Fruit fly (Drosophila melanogaster) whole organism, adult: ENCODE results near the gene Svil.

ENCODE experiments used
- CG12768 ChIP-seq: fragments of 200-800 bp; sonication (Bioruptor generic); optimal IDR thresholded peaks from 2 replicates; lab custom pipeline; 2017; ENCODE audit warnings: missing biosample characterization, missing genetic modification characterization, mild to moderate bottlenecking, moderate library complexity, missing genetic modification reagents
- CG14711 ChIP-seq: fragments of 200-800 bp; sonication (Bioruptor generic); optimal IDR thresholded peaks from 2 replicates; lab custom pipeline; 2018; ENCODE audit warnings: missing biosample characterization, mild to moderate bottlenecking, missing genetic modification characterization, moderate library complexity
- CG33017 ChIP-seq: fragments of 200-800 bp; sonication (Bioruptor generic); optimal IDR thresholded peaks from 2 replicates; lab custom pipeline; 2018; ENCODE audit warnings: missing biosample characterization, mild to moderate bottlenecking, missing genetic modification characterization, moderate library complexity
- CG5204 ChIP-seq: fragments of 200-800 bp; sonication (Bioruptor generic); optimal IDR thresholded peaks from 2 replicates; lab custom pipeline; 2016; ENCODE audit warnings: missing biosample characterization, missing genetic modification characterization
- CG7045 ChIP-seq: fragments of 200-800 bp; sonication (Bioruptor generic); optimal IDR thresholded peaks from 2 replicates; lab custom pipeline; 2017; ENCODE audit warnings: missing biosample characterization, mild to moderate bottlenecking, missing genetic modification characterization
- CG7101 ChIP-seq: fragments of 200-800 bp; sonication (Bioruptor generic); optimal IDR thresholded peaks from 2 replicates; lab custom pipeline; 2018; ENCODE audit warnings: missing biosample characterization, mild to moderate bottlenecking, missing genetic modification characterization, moderate library complexity
- Crg-1 ChIP-seq: fragments of 200-800 bp; sonication (Bioruptor generic); optimal IDR thresholded peaks from 2 replicates; lab custom pipeline; 2016; ENCODE audit warnings: missing biosample characterization, missing genetic modification characterization
- Mnt ChIP-seq: fragments of 200-800 bp; sonication (Bioruptor generic); optimal IDR thresholded peaks from 2 replicates; lab custom pipeline; 2016; ENCODE audit warnings: missing biosample characterization, mild to moderate bottlenecking, missing genetic modification characterization
- bab1 ChIP-seq: fragments of 200-800 bp; sonication (Bioruptor generic); optimal IDR thresholded peaks from 3 replicates; lab custom pipeline; 2019; ENCODE audit warnings: missing biosample characterization, mild to moderate bottlenecking, missing genetic modification characterization, moderate library complexity
- kay ChIP-seq: fragments of 200-800 bp; sonication (Bioruptor generic); peaks from one replicate; lab custom pipeline; 2016; ENCODE audit warnings: missing biosample characterization, missing genetic modification characterization, borderline replicate concordance
- ovo ChIP-seq: fragments of 200-800 bp; sonication (Bioruptor generic); optimal IDR thresholded peaks from 2 replicates; lab custom pipeline; 2016; ENCODE audit warnings: missing biosample characterization, missing genetic modification characterization
- pad ChIP-seq: fragments of 200-800 bp; sonication (Bioruptor generic); optimal IDR thresholded peaks from 3 replicates; lab custom pipeline; 2017; ENCODE audit warnings: missing biosample characterization, missing genetic modification characterization, mild to moderate bottlenecking, moderate library complexity, missing genetic modification reagents
- tj ChIP-seq: fragments of 200-800 bp; sonication (Bioruptor generic); optimal IDR thresholded peaks from 3 replicates; lab custom pipeline; 2017; ENCODE audit warnings: missing biosample characterization, mild to moderate bottlenecking, missing genetic modification characterization, moderate library complexity

DNA sequence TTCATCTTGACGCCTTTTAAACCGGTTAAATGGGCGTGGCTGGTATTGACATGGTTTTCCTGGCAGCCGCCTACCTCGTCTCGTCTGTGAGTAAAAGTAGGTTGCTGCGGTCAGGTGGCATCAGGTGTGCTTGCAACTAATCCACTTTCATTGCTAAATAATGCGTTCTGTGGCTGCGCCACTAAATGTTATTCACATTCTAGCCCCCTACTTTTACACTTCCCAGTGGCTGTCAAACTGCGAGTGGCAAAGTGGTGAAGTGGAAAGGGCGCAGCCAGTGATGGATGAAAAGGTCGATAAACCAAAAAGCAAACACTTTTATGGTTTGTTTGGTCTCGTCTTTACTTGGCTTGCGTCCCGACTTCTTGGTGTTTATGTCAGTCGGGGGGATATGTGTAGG is 48.2 kb downstream of the Svil start:
- no peak for TF ChIP-seq tj
- no peak for TF ChIP-seq Crg-1 (GFP tag; lab: Kevin White, UChicago)
- no peak for TF ChIP-seq CG14711 (tag; lab: Kevin White, UChicago)
- TF ChIP-seq CG33017 (tag; lab: Kevin White, UChicago), result no peak
- no peak for TF ChIP-seq bab1
- TF ChIP-seq CG7045 (GFP tag; lab: Kevin White, UChicago), result no peak
- TF ChIP-seq Mnt, result no peak
- TF ChIP-seq ovo (GFP tag; lab: Kevin White, UChicago), result no peak
- no peak for TF ChIP-seq kay (GFP tag; lab: Kevin White, UChicago)
- no peak for TF ChIP-seq pad (GFP tag; lab: Kevin White, UChicago)
- TF ChIP-seq CG5204, result no peak
- no peak for TF ChIP-seq CG12768 (GFP tag; lab: Kevin White, UChicago)
- no peak for TF ChIP-seq CG7101 (tag; lab: Kevin White, UChicago)
